Worm (Caenorhabditis elegans): Measurements from ENCODE around the gene nep-5.
"Not testable (repeated sequence)": the region's sequence is repeated elsewhere in the genome, so short reads cannot be mapped to it uniquely, and the experiment has no call there.

Gene nep-5

ce11 chrII:5534939-5535338 lies 47.0 kb downstream of the nep-5 start, which contains the start of gene hlh-25:
Gene hlh-25 (plus strand): TSS chrII:5535239.
- not testable (repeated sequence) for TF ChIP-seq nhr-237, swsn-7, C04F5.9 (tag; optimal IDR thresholded peaks at IDR 0.05)

- no peak for TF ChIP-seq lin-14 (GFP tag; optimal IDR thresholded peaks at IDR 0.05)
- no peak for TF ChIP-seq mef-2 (tag; optimal IDR thresholded peaks at IDR 0.05)
- TF ChIP-seq alr-1 (tag; optimal IDR thresholded peaks at IDR 0.05; ENCODE audit: borderline replicate concordance): no peak
- no peak for TF ChIP-seq sup-37 (GFP tag; optimal IDR thresholded peaks at IDR 0.05)
- no peak for TF ChIP-seq unc-62 (GFP tag; optimal IDR thresholded peaks at IDR 0.05)
- no peak for TF ChIP-seq ceh-8 (GFP tag; optimal IDR thresholded peaks at IDR 0.05)
- TF ChIP-seq nhr-19 (GFP tag; conservative IDR thresholded peaks at IDR 0.05): no peak
- no peak for TF ChIP-seq nhr-71 (tag; optimal IDR thresholded peaks at IDR 0.05)
- TF ChIP-seq isw-1 (GFP tag; IDR thresholded peaks at IDR 0.05): no peak
- TF ChIP-seq egl-27 (tag; optimal IDR thresholded peaks at IDR 0.05): no peak
- TF ChIP-seq snpc-4 (tag; optimal IDR thresholded peaks at IDR 0.05): no peak
- TF ChIP-seq lsy-2 (tag; optimal IDR thresholded peaks at IDR 0.05): no peak
- TF ChIP-seq swsn-7 (tag; optimal IDR thresholded peaks at IDR 0.05): no peak
- TF ChIP-seq fos-1 (tag; optimal IDR thresholded peaks at IDR 0.05): no peak
These were observed 49.1 kb downstream of the nep-5 start for ce11 chrII:5537078-5537477.

ce11 chrII:5537524-5537923 lies 49.6 kb downstream of the nep-5 start, which contains the start of gene C17C3.11:
Gene C17C3.11 (plus strand): TSS chrII:5537824.
- TF ChIP-seq nhr-12 (tag; optimal IDR thresholded peaks at IDR 0.05) (no peak), ztf-4 (tag; optimal IDR thresholded peaks at IDR 0.05) (no peak)

- not testable (repeated sequence) for TF ChIP-seq irx-1, mep-1, rnt-1 (tag; optimal IDR thresholded peaks at IDR 0.05)
These were observed 52.2 kb downstream of the nep-5 start, which contains the start of gene hlh-27 for ce11 chrII:5540113-5540512. Gene hlh-27 (minus strand): TSS chrII:5540213.

Data from whole organism, L1 larva.